Fruit fly (Drosophila melanogaster) whole organism: Measurements from ENCODE around the gene CG14194.

ENCODE experiments used
- CG8478 ChIP-seq: fragments of >200 bp; optimal IDR thresholded peaks from 2 replicates; lab custom pipeline; 2018; ENCODE audit warnings: inconsistent platforms
- Dll ChIP-seq: fragments of >200 bp; optimal IDR thresholded peaks from 2 replicates; lab custom pipeline; 2017
- EcR ChIP-seq, 2 experiments: fragments of >200 bp; optimal IDR thresholded peaks; 2 replicates each; lab custom pipeline; 2017; ENCODE audit warnings: missing biosample characterization in 2 of 2, missing genetic modification characterization in 2 of 2, missing genetic modification reagents in 2 of 2
- pan ChIP-seq: fragments of >200 bp; optimal IDR thresholded peaks from 2 replicates; lab custom pipeline; 2017
- psq ChIP-seq: fragments of >200 bp; optimal IDR thresholded peaks from 2 replicates; lab custom pipeline; 2017
- usp ChIP-seq: fragments of >200 bp; optimal IDR thresholded peaks from 2 replicates; lab custom pipeline; 2017; ENCODE audit warnings: missing biosample characterization, missing genetic modification characterization, mixed read lengths

Gene CG14194

dm6 chrX:19166152-19166935 lies 27.0 kb upstream of the CG14194 start:
- TF ChIP-seq Dll (lab: Kevin White, UChicago) (no peak), usp (no peak), CG8478 (lab: Kevin White, UChicago) (no peak), psq (no peak), pan (lab: Kevin White, UChicago) (no peak), EcR (GFP tag; optimal IDR thresholded peaks at IDR 0.05; lab: Kevin White, UChicago) (no peak)

- no peak for TF ChIP-seq EcR (GFP tag; optimal IDR thresholded peaks at IDR 0.05; lab: Kevin White, UChicago)
- no peak for TF ChIP-seq pan (lab: Kevin White, UChicago)
- no peak for TF ChIP-seq usp
- no peak for TF ChIP-seq psq
- no peak for TF ChIP-seq Dll (lab: Kevin White, UChicago)
- TF ChIP-seq CG8478 (lab: Kevin White, UChicago), result no peak
These were observed 26.3 kb upstream of the CG14194 start, which contains the start of gene RhoGAP18B for dm6 chrX:19167032-19167568. RhoGAP18B (minus strand) TSS chrX:19167082.

dm6 chrX:19167586-19168403 lies 25.6 kb upstream of the CG14194 start:
- peak; percentile 84 for TF ChIP-seq pan (lab: Kevin White, UChicago)
- TF ChIP-seq usp, result no peak

- TF ChIP-seq Dll (lab: Kevin White, UChicago), result no peak
- no peak for TF ChIP-seq usp
- TF ChIP-seq pan (lab: Kevin White, UChicago), result no peak
- no peak for TF ChIP-seq CG8478 (lab: Kevin White, UChicago)
- TF ChIP-seq psq, result no peak
- no peak for TF ChIP-seq EcR (GFP tag; optimal IDR thresholded peaks at IDR 0.05; lab: Kevin White, UChicago)
These were observed 22.6 kb upstream of the CG14194 start, which contains the start of gene Inx5 for dm6 chrX:19170791-19171190. Inx5 (minus strand) TSS chrX:19170883.

dm6 chrX:19171926-19172325 lies 21.4 kb upstream of the CG14194 start:
- TF ChIP-seq pan (lab: Kevin White, UChicago) (no peak), CG8478 (lab: Kevin White, UChicago) (no peak), psq (no peak), Dll (lab: Kevin White, UChicago) (no peak), EcR (GFP tag; optimal IDR thresholded peaks at IDR 0.05; lab: Kevin White, UChicago) (no peak), usp (no peak)

- no peak for TF ChIP-seq usp
- TF ChIP-seq psq, result no peak
- no peak for TF ChIP-seq pan (lab: Kevin White, UChicago)
- TF ChIP-seq CG8478 (lab: Kevin White, UChicago), result no peak
- no peak for TF ChIP-seq EcR (GFP tag; optimal IDR thresholded peaks at IDR 0.05; lab: Kevin White, UChicago)
- TF ChIP-seq Dll (lab: Kevin White, UChicago), result no peak
These were observed 20.4 kb upstream of the CG14194 start for dm6 chrX:19172955-19173354.

dm6 chrX:19174092-19174491 lies 19.3 kb upstream of the CG14194 start:
- TF ChIP-seq pan (lab: Kevin White, UChicago) (no peak), EcR (GFP tag; optimal IDR thresholded peaks at IDR 0.05; lab: Kevin White, UChicago) (no peak), psq (no peak), usp (no peak), CG8478 (lab: Kevin White, UChicago) (no peak), Dll (lab: Kevin White, UChicago) (no peak)

- no peak for TF ChIP-seq psq
- no peak for TF ChIP-seq usp
- no peak for TF ChIP-seq pan (lab: Kevin White, UChicago)
- no peak for TF ChIP-seq Dll (lab: Kevin White, UChicago)
- no peak for TF ChIP-seq EcR (GFP tag; optimal IDR thresholded peaks at IDR 0.05; lab: Kevin White, UChicago)
- no peak for TF ChIP-seq CG8478 (lab: Kevin White, UChicago)
These were observed 18.3 kb upstream of the CG14194 start, which contains the start of gene CG33939 for dm6 chrX:19174850-19175571. CG33939 (minus strand) TSS chrX:19174900.

- no peak for TF ChIP-seq CG8478 (lab: Kevin White, UChicago)
- no peak for TF ChIP-seq usp
- no peak for TF ChIP-seq pan (lab: Kevin White, UChicago)
- TF ChIP-seq EcR (GFP tag; optimal IDR thresholded peaks at IDR 0.05; lab: Kevin White, UChicago), result no peak
- TF ChIP-seq Dll (lab: Kevin White, UChicago), result no peak
- TF ChIP-seq psq, result no peak
These were observed 13.6 kb upstream of the CG14194 start, which contains the start of the genes CG7556 and CG7453 for dm6 chrX:19179696-19180255. CG7556 (minus strand) TSS chrX:19179830. CG7453 (plus strand) TSS chrX:19180173.

dm6 chrX:19183121-19183520 lies 10.2 kb upstream of the CG14194 start, which contains the start of gene CG33253:
CG33253 (plus strand) TSS chrX:19183421.
- TF ChIP-seq usp, result no peak

- TF ChIP-seq psq, result no peak
- no peak for TF ChIP-seq usp
- no peak for TF ChIP-seq EcR (GFP tag; optimal IDR thresholded peaks at IDR 0.05; lab: Kevin White, UChicago)
- TF ChIP-seq pan (lab: Kevin White, UChicago), result no peak
- no peak for TF ChIP-seq CG8478 (lab: Kevin White, UChicago)
- no peak for TF ChIP-seq Dll (lab: Kevin White, UChicago)
These were observed 5.7 kb upstream of the CG14194 start, which contains the start of gene Mec2 for dm6 chrX:19187624-19188085. Mec2 (plus strand) TSS chrX:19188035.
